Fruit fly (Drosophila melanogaster) whole organism, adult: ENCODE measurements around the gene wg.

Source experiments
- CG12768 ChIP-seq: fragments of 200-800 bp; sonication (Bioruptor generic); optimal IDR thresholded peaks from 2 replicates; lab custom pipeline; 2017; ENCODE audit warnings: missing biosample characterization, missing genetic modification characterization, mild to moderate bottlenecking, moderate library complexity, missing genetic modification reagents
- CG33017 ChIP-seq: fragments of 200-800 bp; sonication (Bioruptor generic); optimal IDR thresholded peaks from 2 replicates; lab custom pipeline; 2018; ENCODE audit warnings: missing biosample characterization, mild to moderate bottlenecking, missing genetic modification characterization, moderate library complexity
- Clk ChIP-seq: fragments of 200-800 bp; sonication (Bioruptor generic); optimal IDR thresholded peaks from 2 replicates; lab custom pipeline; 2017; ENCODE audit warnings: missing biosample characterization, missing genetic modification characterization
- ovo ChIP-seq: fragments of 200-800 bp; sonication (Bioruptor generic); optimal IDR thresholded peaks from 2 replicates; lab custom pipeline; 2016; ENCODE audit warnings: missing biosample characterization, missing genetic modification characterization

DNA sequence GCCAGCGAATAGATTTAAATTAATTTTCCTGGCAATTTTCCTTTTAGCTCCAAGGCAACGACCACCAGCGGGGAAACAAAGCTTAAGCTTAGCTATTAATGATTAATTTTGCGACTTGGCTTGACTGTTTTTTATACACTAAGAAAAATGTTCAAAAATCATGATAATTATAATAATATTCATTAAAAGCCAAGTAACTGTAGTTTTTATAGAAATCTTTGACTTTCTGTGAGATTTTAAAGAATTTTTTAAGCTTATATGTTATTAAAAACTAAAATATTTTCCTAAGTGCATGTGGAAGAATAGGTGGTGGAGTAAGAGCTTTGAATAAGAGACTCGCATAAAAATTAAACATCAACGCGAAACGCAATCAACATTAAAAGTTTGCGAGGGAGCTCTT, 42.6 kb upstream of the wg start:
- no peak for TF ChIP-seq CG33017 (tag; lab: Kevin White, UChicago)
- TF ChIP-seq ovo (GFP tag; lab: Kevin White, UChicago), result no peak
- no peak for TF ChIP-seq CG12768
- no peak for TF ChIP-seq Clk (GFP tag; lab: Kevin White, UChicago)
